Fruit fly (Drosophila melanogaster) whole organism, prepupa: Measurements from ENCODE around the gene Acp76A.
A peak's percentile ranks its signal among the peaks of the same experiment; 100 is the strongest.

Source experiments
- Blimp-1 ChIP-seq: fragments of 200-800 bp; sonication (Bioruptor generic); optimal IDR thresholded peaks from 3 replicates; lab custom pipeline; 2017; ENCODE audit warnings: missing biosample characterization, missing genetic modification characterization, mild to moderate bottlenecking, moderate library complexity, missing genetic modification reagents
- CG10631 ChIP-seq: fragments of 200-800 bp; sonication (Bioruptor generic); optimal IDR thresholded peaks from 2 replicates; lab custom pipeline; 2016; ENCODE audit warnings: missing biosample characterization, missing genetic modification characterization
- CG11294 ChIP-seq: fragments of 200-800 bp; sonication (Bioruptor generic); IDR thresholded peaks from 2 replicates; pipeline ENCODE4 v1.3.6; 2022; ENCODE audit warnings: missing biosample characterization, missing genetic modification characterization
- CG11902 ChIP-seq: fragments of 200-800 bp; sonication (Bioruptor generic); optimal IDR thresholded peaks from 3 replicates; lab custom pipeline; 2016; ENCODE audit warnings: missing biosample characterization, missing genetic modification characterization
- CG15336 ChIP-seq: fragments of 200-800 bp; sonication (Bioruptor generic); IDR thresholded peaks from 2 replicates; pipeline ENCODE4 v1.3.6; 2022; ENCODE audit warnings: missing biosample characterization, missing genetic modification characterization
- CG1621 ChIP-seq: fragments of 200-800 bp; sonication (Bioruptor generic); optimal IDR thresholded peaks from 3 replicates; lab custom pipeline; 2018; ENCODE audit warnings: missing biosample characterization, mild to moderate bottlenecking, missing genetic modification characterization
- CG16779 ChIP-seq: fragments of 200-800 bp; sonication (Bioruptor generic); optimal IDR thresholded peaks from 3 replicates; lab custom pipeline; 2017; ENCODE audit warnings: missing biosample characterization, mild to moderate bottlenecking, missing genetic modification characterization
- CG3032 ChIP-seq: fragments of 200-800 bp; optimal IDR thresholded peaks from 2 replicates; lab custom pipeline; 2019; ENCODE audit warnings: missing biosample characterization, mild to moderate bottlenecking, missing genetic modification characterization, moderate library complexity
- CG32006 ChIP-seq: fragments of 200-800 bp; sonication (Bioruptor generic); optimal IDR thresholded peaks from 3 replicates; lab custom pipeline; 2017; ENCODE audit warnings: missing biosample characterization, mild to moderate bottlenecking, missing genetic modification characterization
- CG34406 ChIP-seq: fragments of 200-800 bp; sonication (Bioruptor generic); optimal IDR thresholded peaks from 3 replicates; lab custom pipeline; 2016; ENCODE audit warnings: missing biosample characterization, missing genetic modification characterization
- CG4318 ChIP-seq: fragments of 200-800 bp; sonication (Bioruptor generic); optimal IDR thresholded peaks from 3 replicates; lab custom pipeline; 2017; ENCODE audit warnings: missing biosample characterization, mild to moderate bottlenecking, missing genetic modification characterization
- CG6792 ChIP-seq: fragments of 200-800 bp; sonication (Bioruptor generic); optimal IDR thresholded peaks from 3 replicates; lab custom pipeline; 2016; ENCODE audit warnings: missing biosample characterization, missing genetic modification characterization
- CG6808 ChIP-seq: fragments of 200-800 bp; sonication (Bioruptor generic); optimal IDR thresholded peaks from 3 replicates; lab custom pipeline; 2017; ENCODE audit warnings: missing biosample characterization, missing genetic modification characterization, mild to moderate bottlenecking, moderate library complexity, missing genetic modification reagents
- CG8119 ChIP-seq: fragments of 200-800 bp; sonication (Bioruptor generic); IDR thresholded peaks from 3 replicates; pipeline ENCODE4 v1.3.6; 2022; ENCODE audit warnings: missing biosample characterization, missing genetic modification characterization
- CG8319 ChIP-seq: fragments of 200-800 bp; sonication (Bioruptor generic); optimal IDR thresholded peaks from 3 replicates; lab custom pipeline; 2016; ENCODE audit warnings: missing biosample characterization, missing genetic modification characterization
- CG8632 ChIP-seq: fragments of 200-800 bp; sonication (Bioruptor generic); optimal IDR thresholded peaks from 3 replicates; lab custom pipeline; 2016; ENCODE audit warnings: missing biosample characterization, missing genetic modification characterization
- CG9139 ChIP-seq: fragments of 200-800 bp; sonication (Bioruptor generic); optimal IDR thresholded peaks from 3 replicates; lab custom pipeline; 2017; ENCODE audit warnings: missing biosample characterization, mild to moderate bottlenecking, missing genetic modification characterization
- Eip75B ChIP-seq: fragments of 200-800 bp; sonication (Bioruptor generic); optimal IDR thresholded peaks from 3 replicates; lab custom pipeline; 2016; ENCODE audit warnings: missing biosample characterization, missing genetic modification characterization
- Eip78C ChIP-seq: fragments of 200-800 bp; sonication (Bioruptor generic); peaks from one replicate; lab custom pipeline; 2016; ENCODE audit warnings: missing biosample characterization, missing genetic modification characterization
- Eip93F ChIP-seq: fragments of 200-800 bp; sonication (Bioruptor generic); optimal IDR thresholded peaks from 2 replicates; lab custom pipeline; 2016; ENCODE audit warnings: missing biosample characterization, mild to moderate bottlenecking, missing genetic modification characterization
- Gug ChIP-seq: fragments of 200-800 bp; sonication (Bioruptor generic); IDR thresholded peaks from 2 replicates; pipeline ENCODE4 v1.3.6; 2022; ENCODE audit warnings: missing biosample characterization, missing genetic modification characterization
- Hr39 ChIP-seq: fragments of 200-800 bp; sonication (Bioruptor generic); optimal IDR thresholded peaks from 2 replicates; lab custom pipeline; 2016; ENCODE audit warnings: missing biosample characterization, missing genetic modification characterization
- Hr4 ChIP-seq: fragments of 200-800 bp; sonication (Bioruptor generic); optimal IDR thresholded peaks from 3 replicates; lab custom pipeline; 2016; ENCODE audit warnings: missing biosample characterization, missing genetic modification characterization
- Met ChIP-seq: fragments of 200-800 bp; sonication (Bioruptor generic); optimal IDR thresholded peaks from 3 replicates; lab custom pipeline; 2016; ENCODE audit warnings: missing biosample characterization, missing genetic modification characterization
- OdsH ChIP-seq: fragments of 200-800 bp; sonication (Bioruptor generic); optimal IDR thresholded peaks from 3 replicates; lab custom pipeline; 2016; ENCODE audit warnings: missing biosample characterization, missing genetic modification characterization
- Sox102F ChIP-seq: fragments of 200-800 bp; sonication (Bioruptor generic); optimal IDR thresholded peaks from 2 replicates; lab custom pipeline; 2016; ENCODE audit warnings: missing biosample characterization, mild to moderate bottlenecking, missing genetic modification characterization
- Sox14 ChIP-seq: fragments of 200-800 bp; sonication (Bioruptor generic); optimal IDR thresholded peaks from 3 replicates; lab custom pipeline; 2016; ENCODE audit warnings: missing biosample characterization, missing genetic modification characterization
- Sox15 ChIP-seq: fragments of 200-800 bp; sonication (Bioruptor generic); optimal IDR thresholded peaks from 3 replicates; lab custom pipeline; 2016; ENCODE audit warnings: missing biosample characterization, missing genetic modification characterization
- achi ChIP-seq: fragments of 200-800 bp; sonication (Bioruptor generic); optimal IDR thresholded peaks from 3 replicates; lab custom pipeline; 2016; ENCODE audit warnings: missing biosample characterization, missing genetic modification characterization
- acj6 ChIP-seq: fragments of 200-800 bp; sonication (Bioruptor generic); optimal IDR thresholded peaks from 3 replicates; lab custom pipeline; 2016; ENCODE audit warnings: missing biosample characterization, missing genetic modification characterization
- cyc ChIP-seq: fragments of 200-800 bp; sonication (Bioruptor generic); optimal IDR thresholded peaks from 3 replicates; lab custom pipeline; 2016; ENCODE audit warnings: missing biosample characterization, missing genetic modification characterization
- fd59A ChIP-seq: fragments of 200-800 bp; sonication (Bioruptor generic); optimal IDR thresholded peaks from 2 replicates; lab custom pipeline; 2017; ENCODE audit warnings: missing biosample characterization, mild to moderate bottlenecking, missing genetic modification characterization, missing genetic modification reagents
- fd85E ChIP-seq: fragments of 200-800 bp; sonication (Bioruptor generic); optimal IDR thresholded peaks from 3 replicates; lab custom pipeline; 2016; ENCODE audit warnings: missing biosample characterization, missing genetic modification characterization
- lz ChIP-seq: fragments of 200-800 bp; sonication (Bioruptor generic); optimal IDR thresholded peaks from 3 replicates; lab custom pipeline; 2016; ENCODE audit warnings: missing biosample characterization, missing genetic modification characterization
- net ChIP-seq: fragments of 200-800 bp; sonication (Bioruptor generic); optimal IDR thresholded peaks from 3 replicates; lab custom pipeline; 2016; ENCODE audit warnings: missing biosample characterization, missing genetic modification characterization
- pdm3 ChIP-seq: fragments of 200-800 bp; sonication (Bioruptor generic); optimal IDR thresholded peaks from 3 replicates; lab custom pipeline; 2016; ENCODE audit warnings: missing biosample characterization, missing genetic modification characterization
- salr ChIP-seq, 2 experiments: fragments of 200-800 bp; sonication (Bioruptor generic); optimal IDR thresholded peaks; 3 replicates each; lab custom pipeline; 2016 to 2018; ENCODE audit warnings: missing biosample characterization in 2 of 2, missing genetic modification characterization in 2 of 2, mild to moderate bottlenecking in 1 of 2
- spab ChIP-seq: fragments of 200-800 bp; sonication (Bioruptor generic); optimal IDR thresholded peaks from 2 replicates; lab custom pipeline; 2017; ENCODE audit warnings: missing biosample characterization, mild to moderate bottlenecking, missing genetic modification characterization, missing genetic modification reagents
- ss ChIP-seq, 2 experiments: fragments of 200-800 bp; sonication (Bioruptor generic); optimal IDR thresholded peaks; 2 replicates in 1 of 2; 3 replicates in 1 of 2; lab custom pipeline; 2017 to 2018; ENCODE audit warnings: mild to moderate bottlenecking in 2 of 2, missing biosample characterization in 2 of 2, missing genetic modification characterization in 2 of 2, moderate library complexity in 1 of 2
- svp ChIP-seq: fragments of 200-800 bp; sonication (Bioruptor generic); peaks from one replicate; lab custom pipeline; 2016; ENCODE audit warnings: missing biosample characterization, missing genetic modification characterization
- topi ChIP-seq: fragments of 200-800 bp; sonication (Bioruptor generic); optimal IDR thresholded peaks from 3 replicates; lab custom pipeline; 2016; ENCODE audit warnings: missing biosample characterization, missing genetic modification characterization

Gene Acp76A

DNA sequence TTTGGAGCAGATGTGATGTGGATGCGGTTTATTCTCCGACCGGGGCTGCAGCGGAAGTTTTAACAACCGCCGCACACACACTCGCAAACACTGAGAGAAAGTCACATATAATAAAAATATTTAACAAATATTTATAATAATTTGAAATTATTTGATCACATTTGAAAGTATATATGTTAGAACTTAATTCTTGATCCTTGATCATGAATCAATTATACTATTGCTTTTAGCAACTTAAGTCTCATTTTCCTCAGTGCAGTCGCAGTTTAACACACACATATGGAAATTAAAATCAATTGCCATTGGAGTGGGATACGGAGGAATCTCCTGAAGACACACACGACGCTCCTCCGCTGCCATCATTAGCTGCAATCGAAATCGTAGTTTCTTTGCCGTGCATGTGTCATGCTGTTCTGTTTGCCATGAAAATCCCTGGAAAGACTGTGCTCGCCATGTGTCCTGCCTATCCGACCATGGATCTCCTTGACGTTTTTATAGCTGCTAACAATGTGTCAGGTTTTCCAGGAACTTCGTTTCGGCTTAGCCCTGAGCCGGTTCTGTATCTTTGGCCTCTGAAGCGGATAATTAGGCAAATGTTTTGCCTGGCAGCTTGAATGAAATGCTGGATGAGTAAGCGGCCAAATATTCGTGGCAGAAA lies 18.5 kb downstream of the Acp76A start (continued):
- TF ChIP-seq CG11902 (GFP tag; lab: Kevin White, UChicago): peak; percentile 19
- TF ChIP-seq CG11294 (GFP tag; lab: Robert Waterston, UW): no peak
- no peak for TF ChIP-seq Eip93F (GFP tag; lab: Kevin White, UChicago)
- peak; percentile 72 to 80 for TF ChIP-seq ss (GFP tag; optimal IDR thresholded peaks at IDR 0.05; lab: Kevin White, UChicago)
- TF ChIP-seq CG8319 (GFP tag; lab: Kevin White, UChicago): peak; percentile 47
- TF ChIP-seq cyc (GFP tag; lab: Kevin White, UChicago): peak; percentile 53
- peak; percentile 63 for TF ChIP-seq topi (GFP tag; lab: Kevin White, UChicago)
- TF ChIP-seq Gug (GFP tag; lab: Robert Waterston, UW): 0 out of 2 replicates have a peak, but pooled peaks have one; percentile 35
- peak; percentile 64 for TF ChIP-seq Sox102F (GFP tag; lab: Kevin White, UChicago)

- TF ChIP-seq CG3032 (tag; lab: Kevin White, UChicago) (no peak), lz (GFP tag; lab: Kevin White, UChicago) (no peak)
Measured at dm6 chr3L:19032676-19033075, 19.1 kb downstream of the Acp76A start.

DNA sequence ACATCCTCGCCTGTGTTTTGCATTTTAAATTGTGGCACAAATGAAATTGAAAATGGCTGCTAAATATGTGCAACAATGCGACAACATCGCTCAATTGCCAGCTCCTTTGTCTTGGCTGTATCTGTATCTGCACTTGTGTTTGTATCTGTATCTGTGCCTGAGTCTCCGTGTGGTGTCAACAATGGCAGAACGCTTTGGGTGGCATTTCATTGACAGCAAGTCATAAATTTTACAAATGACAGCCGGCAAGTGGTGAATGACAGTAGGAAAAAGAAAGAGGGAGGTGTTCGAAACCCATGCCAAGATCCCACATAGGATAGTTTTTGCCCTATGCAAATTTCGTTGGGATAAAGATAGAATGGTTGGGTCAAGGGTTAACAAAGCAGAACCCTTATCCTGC lies 20.0 kb downstream of the Acp76A start:
- no peak for TF ChIP-seq CG6792 (GFP tag; lab: Kevin White, UChicago)
- TF ChIP-seq Hr39 (GFP tag; lab: Kevin White, UChicago): no peak
- TF ChIP-seq CG3032 (tag; lab: Kevin White, UChicago): no peak
- TF ChIP-seq Sox14 (GFP tag; lab: Kevin White, UChicago): peak; percentile 16
- no peak for TF ChIP-seq CG8119 (GFP tag; lab: Robert Waterston, UW)
- no peak for TF ChIP-seq fd59A (GFP tag; lab: Kevin White, UChicago)
- no peak for TF ChIP-seq Eip78C

DNA sequence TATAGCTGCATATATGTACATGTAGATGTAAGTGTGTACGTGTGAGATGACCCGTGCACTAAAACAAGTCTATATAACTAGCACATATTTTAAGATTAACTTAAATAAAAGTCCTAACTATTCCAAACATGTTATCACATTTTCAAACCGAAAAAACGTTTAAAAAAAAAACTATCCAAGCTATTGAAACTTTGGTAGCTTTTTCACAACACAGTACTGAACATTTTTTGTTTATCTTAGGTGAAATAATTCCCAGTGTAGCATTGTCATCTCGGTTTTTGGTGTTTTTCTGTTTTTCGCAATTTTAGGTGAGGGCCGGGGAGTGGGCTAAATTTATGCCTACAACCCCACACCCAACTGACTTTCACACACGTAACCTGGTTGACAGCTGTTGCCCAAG lies 24.7 kb downstream of the Acp76A start:
- TF ChIP-seq CG8632 (GFP tag; lab: Kevin White, UChicago) (no peak), CG1621 (tag; lab: Kevin White, UChicago) (no peak), CG11902 (GFP tag; lab: Kevin White, UChicago) (no peak), Blimp-1 (GFP tag; lab: Kevin White, UChicago) (no peak), lz (GFP tag; lab: Kevin White, UChicago) (no peak), fd85E (no peak), Eip78C (peak; percentile 71), CG15336 (GFP tag; lab: Robert Waterston, UW) (no peak), CG6808 (GFP tag; lab: Kevin White, UChicago) (no peak), CG4318 (GFP tag; lab: Kevin White, UChicago) (no peak), achi (GFP tag; lab: Kevin White, UChicago) (no peak), CG9139 (GFP tag; lab: Kevin White, UChicago) (no peak), pdm3 (no peak), CG32006 (GFP tag; lab: Kevin White, UChicago) (peak; percentile 12), svp (GFP tag; lab: Kevin White, UChicago) (peak; percentile 54), OdsH (GFP tag; lab: Kevin White, UChicago) (peak; percentile 13), Hr4 (GFP tag; lab: Kevin White, UChicago) (peak; percentile 17), cyc (GFP tag; lab: Kevin White, UChicago) (no peak)

- peak; percentile 73 for TF ChIP-seq Met (GFP tag; lab: Kevin White, UChicago)
- TF ChIP-seq Blimp-1 (GFP tag; lab: Kevin White, UChicago): peak; percentile 29
- peak; percentile 46 for TF ChIP-seq lz (GFP tag; lab: Kevin White, UChicago)
- TF ChIP-seq CG10631: peak; percentile 5
- TF ChIP-seq CG4318 (GFP tag; lab: Kevin White, UChicago): no peak
- peak; percentile 26 for TF ChIP-seq Sox15
- peak; percentile 19 for TF ChIP-seq Eip75B (GFP tag; lab: Kevin White, UChicago)
- TF ChIP-seq cyc (GFP tag; lab: Kevin White, UChicago): peak; percentile 77
- TF ChIP-seq spab (GFP tag; lab: Kevin White, UChicago): peak; percentile 53
- peak; percentile 43 for TF ChIP-seq CG3032 (tag; lab: Kevin White, UChicago)
- TF ChIP-seq net (GFP tag; lab: Kevin White, UChicago): peak; percentile 8
- no peak for TF ChIP-seq CG16779 (tag; lab: Kevin White, UChicago)
- TF ChIP-seq Sox14 (GFP tag; lab: Kevin White, UChicago): peak; percentile 46
- peak in 1 of 2 experiments; percentile 33 for TF ChIP-seq ss (GFP tag; optimal IDR thresholded peaks at IDR 0.05; lab: Kevin White, UChicago)
- TF ChIP-seq CG11902 (GFP tag; lab: Kevin White, UChicago): no peak
- TF ChIP-seq CG6792 (GFP tag; lab: Kevin White, UChicago): peak; percentile 37
- TF ChIP-seq CG8632 (GFP tag; lab: Kevin White, UChicago): peak; percentile 49
- peak; percentile 55 for TF ChIP-seq acj6 (GFP tag; lab: Kevin White, UChicago)
- no peak for TF ChIP-seq salr (GFP tag; optimal IDR thresholded peaks at IDR 0.05; lab: Kevin White, UChicago)
- peak; percentile 50 for TF ChIP-seq CG34406
Measured at dm6 chr3L:19024800-19025199, 27.0 kb downstream of the Acp76A start.
